Worm (Caenorhabditis elegans) whole organism, mixed stage, embryonic: ENCODE measurements around the gene W06A7.2.
A peak's percentile ranks its signal among the peaks of the same experiment; 100 is the strongest.

Source experiments
- M03D4.4 ChIP-seq: sonication (generic microtip); optimal IDR thresholded peaks from 2 replicates; lab custom pipeline; 2017; ENCODE audit warnings: mild to moderate bottlenecking, missing genetic modification characterization, missing compliant biosample characterization
- bed-3 ChIP-seq: fragments of 200-800 bp; sonication (Bioruptor generic); optimal IDR thresholded peaks from 3 replicates; lab custom pipeline; 2018; ENCODE audit warnings: mild to moderate bottlenecking, missing genetic modification characterization, moderate library complexity, missing compliant biosample characterization
- blmp-1 ChIP-seq: fragments of 150-350 bp; optimal IDR thresholded peaks from 2 replicates; lab custom pipeline; 2014; ENCODE audit warnings: missing biosample characterization, missing genetic modification characterization
- ceh-39 ChIP-seq: fragments of 150-350 bp; optimal IDR thresholded peaks from 2 replicates; lab custom pipeline; 2014; ENCODE audit warnings: missing biosample characterization, missing genetic modification characterization
- ceh-43 ChIP-seq: fragments of 200-800 bp; sonication (Bioruptor generic); optimal IDR thresholded peaks from 2 replicates; lab custom pipeline; 2018; ENCODE audit warnings: mild to moderate bottlenecking, missing genetic modification characterization, moderate library complexity, missing compliant biosample characterization
- ceh-83 ChIP-seq: fragments of 200-800 bp; sonication (Bioruptor generic); optimal IDR thresholded peaks from 2 replicates; lab custom pipeline; 2018; ENCODE audit warnings: mild to moderate bottlenecking, missing genetic modification characterization, missing compliant biosample characterization
- ces-1 ChIP-seq: fragments of 150-350 bp; optimal IDR thresholded peaks from 2 replicates; lab custom pipeline; 2014; ENCODE audit warnings: missing biosample characterization, missing genetic modification reagents, missing genetic modification characterization
- cnd-1 ChIP-seq: fragments of 200-800 bp; sonication (Bioruptor generic); optimal IDR thresholded peaks from 2 replicates; lab custom pipeline; 2018; ENCODE audit warnings: mild to moderate bottlenecking, missing genetic modification characterization, missing compliant biosample characterization
- drap-1 ChIP-seq: fragments of 200-800 bp; sonication (Bioruptor generic); optimal IDR thresholded peaks from 3 replicates; lab custom pipeline; 2018; ENCODE audit warnings: mild to moderate bottlenecking, missing genetic modification characterization, missing compliant biosample characterization
- elt-1 ChIP-seq: sonication (generic microtip); optimal IDR thresholded peaks from 2 replicates; lab custom pipeline; 2017; ENCODE audit warnings: missing genetic modification characterization, mild to moderate bottlenecking, missing compliant biosample characterization, antibody characterized with exemption, moderate library complexity, borderline replicate concordance; ENCODE audit not compliant: insufficient read depth
- elt-3 ChIP-seq: fragments of 150-350 bp; optimal IDR thresholded peaks from 2 replicates; lab custom pipeline; 2014; ENCODE audit warnings: missing biosample characterization, missing genetic modification characterization
- flh-1 ChIP-seq: fragments of 200-800 bp; sonication (Bioruptor generic); optimal IDR thresholded peaks from 2 replicates; lab custom pipeline; 2018; ENCODE audit warnings: mild to moderate bottlenecking, missing genetic modification characterization, moderate library complexity, missing compliant biosample characterization
- ham-2 ChIP-seq: fragments of 200-800 bp; sonication (Bioruptor generic); optimal IDR thresholded peaks from 2 replicates; lab custom pipeline; 2018; ENCODE audit warnings: mild to moderate bottlenecking, missing genetic modification characterization, missing compliant biosample characterization
- hlh-1 ChIP-seq: fragments of 150-350 bp; optimal IDR thresholded peaks from 2 replicates; lab custom pipeline; 2014; ENCODE audit warnings: missing biosample characterization, missing genetic modification reagents, missing genetic modification characterization
- lin-13 ChIP-seq: fragments of 150-350 bp; optimal IDR thresholded peaks from 2 replicates; lab custom pipeline; 2014; ENCODE audit warnings: missing biosample characterization, missing genetic modification characterization
- lin-32 ChIP-seq: fragments of 200-800 bp; sonication (Bioruptor generic); optimal IDR thresholded peaks from 2 replicates; lab custom pipeline; 2018; ENCODE audit warnings: mild to moderate bottlenecking, missing genetic modification characterization, missing compliant biosample characterization
- lsy-2 ChIP-seq: fragments of 150-350 bp; optimal IDR thresholded peaks from 2 replicates; lab custom pipeline; 2014; ENCODE audit warnings: missing biosample characterization, missing genetic modification characterization
- mab-5 ChIP-seq: fragments of 150-350 bp; optimal IDR thresholded peaks from 2 replicates; lab custom pipeline; 2014; ENCODE audit warnings: missing biosample characterization, missing genetic modification characterization
- mep-1 ChIP-seq: fragments of 150-350 bp; optimal IDR thresholded peaks from 2 replicates; lab custom pipeline; 2017; ENCODE audit warnings: missing biosample characterization, missing genetic modification reagents, missing genetic modification characterization, inconsistent platforms
- mls-2 ChIP-seq: sonication (generic microtip); optimal IDR thresholded peaks from 2 replicates; lab custom pipeline; 2016; ENCODE audit warnings: mild to moderate bottlenecking, missing genetic modification characterization, moderate library complexity, missing compliant biosample characterization
- nhr-12 ChIP-seq: fragments of 150-350 bp; optimal IDR thresholded peaks from 2 replicates; lab custom pipeline; 2014; ENCODE audit warnings: missing biosample characterization, missing genetic modification characterization
- nhr-2 ChIP-seq: fragments of 150-350 bp; optimal IDR thresholded peaks from 2 replicates; lab custom pipeline; 2014; ENCODE audit warnings: missing biosample characterization, missing genetic modification characterization
- nhr-237 ChIP-seq: fragments of 150-350 bp; optimal IDR thresholded peaks from 2 replicates; lab custom pipeline; 2014; ENCODE audit warnings: missing biosample characterization, missing genetic modification characterization
- nhr-28 ChIP-seq: fragments of 150-350 bp; optimal IDR thresholded peaks from 2 replicates; lab custom pipeline; 2014; ENCODE audit warnings: missing biosample characterization, missing genetic modification characterization
- nhr-76 ChIP-seq: sonication (generic microtip); optimal IDR thresholded peaks from 2 replicates; lab custom pipeline; 2017; ENCODE audit warnings: missing biosample characterization, missing genetic modification characterization
- pha-4 ChIP-seq: fragments of 150-350 bp; optimal IDR thresholded peaks from 2 replicates; lab custom pipeline; 2018; ENCODE audit warnings: missing biosample characterization, missing genetic modification reagents, missing genetic modification characterization
- sem-2 ChIP-seq: fragments of 200-800 bp; sonication (Bioruptor generic); optimal IDR thresholded peaks from 2 replicates; lab custom pipeline; 2018; ENCODE audit warnings: mild to moderate bottlenecking, missing genetic modification characterization, missing compliant biosample characterization
- snpc-4 ChIP-seq: fragments of 150-350 bp; optimal IDR thresholded peaks from 2 replicates; lab custom pipeline; 2014; ENCODE audit warnings: missing biosample characterization, missing genetic modification characterization
- sptf-1 ChIP-seq: sonication (generic microtip); optimal IDR thresholded peaks from 2 replicates; lab custom pipeline; 2017; ENCODE audit warnings: mild to moderate bottlenecking, missing genetic modification characterization, moderate library complexity, missing compliant biosample characterization
- tbx-8 ChIP-seq: fragments of 200-800 bp; sonication (Bioruptor generic); optimal IDR thresholded peaks from 2 replicates; lab custom pipeline; 2018; ENCODE audit warnings: mild to moderate bottlenecking, missing genetic modification characterization, moderate library complexity, missing compliant biosample characterization
- unc-120 ChIP-seq: sonication (generic microtip); optimal IDR thresholded peaks from 2 replicates; lab custom pipeline; 2017; ENCODE audit warnings: missing genetic modification characterization, missing compliant biosample characterization; ENCODE audit not compliant: poor library complexity, severe bottlenecking
- unc-39 ChIP-seq: fragments of 150-350 bp; optimal IDR thresholded peaks from 2 replicates; lab custom pipeline; 2014; ENCODE audit warnings: missing biosample characterization, missing genetic modification characterization
- unc-62 ChIP-seq: fragments of 150-350 bp; optimal IDR thresholded peaks from 2 replicates; lab custom pipeline; 2014; ENCODE audit warnings: missing biosample characterization, missing genetic modification reagents, missing genetic modification characterization
- zip-8 ChIP-seq: fragments of 150-350 bp; optimal IDR thresholded peaks from 2 replicates; lab custom pipeline; 2014; ENCODE audit warnings: missing biosample characterization, missing genetic modification characterization
- ztf-11 ChIP-seq: fragments of 150-350 bp; optimal IDR thresholded peaks from 2 replicates; lab custom pipeline; 2014; ENCODE audit warnings: missing biosample characterization, missing genetic modification characterization

The W06A7.2 gene

ce11 chrV:14832121-14832788 lies 10.6 kb downstream of the W06A7.2 start:
- peak; percentile 48 for TF ChIP-seq mls-2 (tag; lab: Kevin White, UChicago)
- TF ChIP-seq pha-4 = no peak
- TF ChIP-seq sem-2 = no peak
- TF ChIP-seq blmp-1 (tag; lab: Kevin White, UChicago) = no peak
- TF ChIP-seq nhr-28 (tag; lab: Kevin White, UChicago) = no peak
- peak; percentile 68 for TF ChIP-seq ces-1 (GFP tag; lab: Kevin White, UChicago)
- no peak for TF ChIP-seq drap-1 (GFP tag; lab: Kevin White, UChicago)
- no peak for TF ChIP-seq lin-32
- TF ChIP-seq ztf-11 (tag; lab: Kevin White, UChicago) = peak; percentile 1
- TF ChIP-seq zip-8 = no peak
- TF ChIP-seq ceh-39 (tag; lab: Kevin White, UChicago) = no peak
- TF ChIP-seq ceh-83 (GFP tag; lab: Kevin White, UChicago) = no peak
- no peak for TF ChIP-seq nhr-76
- no peak for TF ChIP-seq lsy-2 (tag; lab: Kevin White, UChicago)
- no peak for TF ChIP-seq cnd-1 (tag; lab: Kevin White, UChicago)
- no peak for TF ChIP-seq bed-3 (GFP tag; lab: Kevin White, UChicago)
- TF ChIP-seq snpc-4 = no peak
- no peak for TF ChIP-seq sptf-1 (tag; lab: Kevin White, UChicago)

ce11 chrV:14832789-14833187 lies 11.1 kb downstream of the W06A7.2 start:
- TF ChIP-seq drap-1 (GFP tag; lab: Kevin White, UChicago) = no peak
- TF ChIP-seq lsy-2 (tag; lab: Kevin White, UChicago) = no peak
- TF ChIP-seq ztf-11 (tag; lab: Kevin White, UChicago) = no peak
- no peak for TF ChIP-seq zip-8
- no peak for TF ChIP-seq elt-3 (tag; lab: Kevin White, UChicago)
- no peak for TF ChIP-seq nhr-28 (tag; lab: Kevin White, UChicago)
- no peak for TF ChIP-seq ham-2 (GFP tag; lab: Kevin White, UChicago)
- no peak for TF ChIP-seq ceh-43 (GFP tag; lab: Kevin White, UChicago)
- TF ChIP-seq sptf-1 (tag; lab: Kevin White, UChicago) = no peak
- TF ChIP-seq lin-32 = no peak
- TF ChIP-seq unc-120 = no peak
- no peak for TF ChIP-seq mls-2 (tag; lab: Kevin White, UChicago)
- no peak for TF ChIP-seq ces-1 (GFP tag; lab: Kevin White, UChicago)
- no peak for TF ChIP-seq M03D4.4 (tag; lab: Kevin White, UChicago)
- TF ChIP-seq sem-2 = no peak

ce11 chrV:14833219-14833618 lies 11.6 kb downstream of the W06A7.2 start:
- TF ChIP-seq flh-1 (GFP tag; lab: Kevin White, UChicago) (no peak), zip-8 (no peak), sptf-1 (tag; lab: Kevin White, UChicago) (peak; percentile 8), drap-1 (GFP tag; lab: Kevin White, UChicago) (peak; percentile 40), lin-32 (peak; percentile 52), mab-5 (tag; lab: Kevin White, UChicago) (no peak), nhr-28 (tag; lab: Kevin White, UChicago) (no peak), bed-3 (GFP tag; lab: Kevin White, UChicago) (no peak), tbx-8 (GFP tag; lab: Kevin White, UChicago) (no peak), nhr-12 (tag; lab: Kevin White, UChicago) (no peak), ceh-39 (tag; lab: Kevin White, UChicago) (no peak), unc-39 (no peak), mls-2 (tag; lab: Kevin White, UChicago) (peak; percentile 1), lsy-2 (tag; lab: Kevin White, UChicago) (no peak), elt-1 (no peak), M03D4.4 (tag; lab: Kevin White, UChicago) (no peak), snpc-4 (no peak), elt-3 (tag; lab: Kevin White, UChicago) (no peak), cnd-1 (tag; lab: Kevin White, UChicago) (peak; percentile 62), unc-62 (GFP tag; lab: Kevin White, UChicago) (no peak), ceh-43 (GFP tag; lab: Kevin White, UChicago) (no peak), lin-13 (tag; lab: Kevin White, UChicago) (no peak), unc-120 (peak; percentile 6), ceh-83 (GFP tag; lab: Kevin White, UChicago) (no peak), sem-2 (no peak), mep-1 (tag; lab: Kevin White, UChicago) (peak; percentile 23), hlh-1 (no peak), blmp-1 (tag; lab: Kevin White, UChicago) (no peak), nhr-237 (tag; lab: Kevin White, UChicago) (no peak), ztf-11 (tag; lab: Kevin White, UChicago) (peak; percentile 17), nhr-76 (no peak), ham-2 (GFP tag; lab: Kevin White, UChicago) (no peak), ces-1 (GFP tag; lab: Kevin White, UChicago) (peak; percentile 60), pha-4 (no peak), nhr-2 (no peak)
